Worm (Caenorhabditis elegans) whole organism, mixed stage, embryonic: ENCODE measurements around the gene ZC374.2.

ENCODE experiments used
- M03D4.4 ChIP-seq: sonication (generic microtip); optimal IDR thresholded peaks from 2 replicates; lab custom pipeline; 2017; ENCODE audit warnings: mild to moderate bottlenecking, missing genetic modification characterization, missing compliant biosample characterization
- bed-3 ChIP-seq: fragments of 200-800 bp; sonication (Bioruptor generic); optimal IDR thresholded peaks from 3 replicates; lab custom pipeline; 2018; ENCODE audit warnings: mild to moderate bottlenecking, missing genetic modification characterization, moderate library complexity, missing compliant biosample characterization
- blmp-1 ChIP-seq: fragments of 150-350 bp; optimal IDR thresholded peaks from 2 replicates; lab custom pipeline; 2014; ENCODE audit warnings: missing biosample characterization, missing genetic modification characterization
- ceh-39 ChIP-seq: fragments of 150-350 bp; optimal IDR thresholded peaks from 2 replicates; lab custom pipeline; 2014; ENCODE audit warnings: missing biosample characterization, missing genetic modification characterization
- ceh-43 ChIP-seq: fragments of 200-800 bp; sonication (Bioruptor generic); optimal IDR thresholded peaks from 2 replicates; lab custom pipeline; 2018; ENCODE audit warnings: mild to moderate bottlenecking, missing genetic modification characterization, moderate library complexity, missing compliant biosample characterization
- ceh-83 ChIP-seq: fragments of 200-800 bp; sonication (Bioruptor generic); optimal IDR thresholded peaks from 2 replicates; lab custom pipeline; 2018; ENCODE audit warnings: mild to moderate bottlenecking, missing genetic modification characterization, missing compliant biosample characterization
- ces-1 ChIP-seq: fragments of 150-350 bp; optimal IDR thresholded peaks from 2 replicates; lab custom pipeline; 2014; ENCODE audit warnings: missing biosample characterization, missing genetic modification reagents, missing genetic modification characterization
- cnd-1 ChIP-seq: fragments of 200-800 bp; sonication (Bioruptor generic); optimal IDR thresholded peaks from 2 replicates; lab custom pipeline; 2018; ENCODE audit warnings: mild to moderate bottlenecking, missing genetic modification characterization, missing compliant biosample characterization
- drap-1 ChIP-seq: fragments of 200-800 bp; sonication (Bioruptor generic); optimal IDR thresholded peaks from 3 replicates; lab custom pipeline; 2018; ENCODE audit warnings: mild to moderate bottlenecking, missing genetic modification characterization, missing compliant biosample characterization
- elt-1 ChIP-seq: sonication (generic microtip); optimal IDR thresholded peaks from 2 replicates; lab custom pipeline; 2017; ENCODE audit warnings: missing genetic modification characterization, mild to moderate bottlenecking, missing compliant biosample characterization, antibody characterized with exemption, moderate library complexity, borderline replicate concordance; ENCODE audit not compliant: insufficient read depth
- elt-3 ChIP-seq: fragments of 150-350 bp; optimal IDR thresholded peaks from 2 replicates; lab custom pipeline; 2014; ENCODE audit warnings: missing biosample characterization, missing genetic modification characterization
- flh-1 ChIP-seq: fragments of 200-800 bp; sonication (Bioruptor generic); optimal IDR thresholded peaks from 2 replicates; lab custom pipeline; 2018; ENCODE audit warnings: mild to moderate bottlenecking, missing genetic modification characterization, moderate library complexity, missing compliant biosample characterization
- ham-2 ChIP-seq: fragments of 200-800 bp; sonication (Bioruptor generic); optimal IDR thresholded peaks from 2 replicates; lab custom pipeline; 2018; ENCODE audit warnings: mild to moderate bottlenecking, missing genetic modification characterization, missing compliant biosample characterization
- hlh-1 ChIP-seq: fragments of 150-350 bp; optimal IDR thresholded peaks from 2 replicates; lab custom pipeline; 2014; ENCODE audit warnings: missing biosample characterization, missing genetic modification reagents, missing genetic modification characterization
- lin-13 ChIP-seq: fragments of 150-350 bp; optimal IDR thresholded peaks from 2 replicates; lab custom pipeline; 2014; ENCODE audit warnings: missing biosample characterization, missing genetic modification characterization
- lin-32 ChIP-seq: fragments of 200-800 bp; sonication (Bioruptor generic); optimal IDR thresholded peaks from 2 replicates; lab custom pipeline; 2018; ENCODE audit warnings: mild to moderate bottlenecking, missing genetic modification characterization, missing compliant biosample characterization
- lsy-2 ChIP-seq: fragments of 150-350 bp; optimal IDR thresholded peaks from 2 replicates; lab custom pipeline; 2014; ENCODE audit warnings: missing biosample characterization, missing genetic modification characterization
- mab-5 ChIP-seq: fragments of 150-350 bp; optimal IDR thresholded peaks from 2 replicates; lab custom pipeline; 2014; ENCODE audit warnings: missing biosample characterization, missing genetic modification characterization
- mep-1 ChIP-seq: fragments of 150-350 bp; optimal IDR thresholded peaks from 2 replicates; lab custom pipeline; 2017; ENCODE audit warnings: missing biosample characterization, missing genetic modification reagents, missing genetic modification characterization, inconsistent platforms
- mls-2 ChIP-seq: sonication (generic microtip); optimal IDR thresholded peaks from 2 replicates; lab custom pipeline; 2016; ENCODE audit warnings: mild to moderate bottlenecking, missing genetic modification characterization, moderate library complexity, missing compliant biosample characterization
- nhr-12 ChIP-seq: fragments of 150-350 bp; optimal IDR thresholded peaks from 2 replicates; lab custom pipeline; 2014; ENCODE audit warnings: missing biosample characterization, missing genetic modification characterization
- nhr-2 ChIP-seq: fragments of 150-350 bp; optimal IDR thresholded peaks from 2 replicates; lab custom pipeline; 2014; ENCODE audit warnings: missing biosample characterization, missing genetic modification characterization
- nhr-237 ChIP-seq: fragments of 150-350 bp; optimal IDR thresholded peaks from 2 replicates; lab custom pipeline; 2014; ENCODE audit warnings: missing biosample characterization, missing genetic modification characterization
- nhr-28 ChIP-seq: fragments of 150-350 bp; optimal IDR thresholded peaks from 2 replicates; lab custom pipeline; 2014; ENCODE audit warnings: missing biosample characterization, missing genetic modification characterization
- nhr-76 ChIP-seq: sonication (generic microtip); optimal IDR thresholded peaks from 2 replicates; lab custom pipeline; 2017; ENCODE audit warnings: missing biosample characterization, missing genetic modification characterization
- pha-4 ChIP-seq: fragments of 150-350 bp; optimal IDR thresholded peaks from 2 replicates; lab custom pipeline; 2018; ENCODE audit warnings: missing biosample characterization, missing genetic modification reagents, missing genetic modification characterization
- sem-2 ChIP-seq: fragments of 200-800 bp; sonication (Bioruptor generic); optimal IDR thresholded peaks from 2 replicates; lab custom pipeline; 2018; ENCODE audit warnings: mild to moderate bottlenecking, missing genetic modification characterization, missing compliant biosample characterization
- snpc-4 ChIP-seq: fragments of 150-350 bp; optimal IDR thresholded peaks from 2 replicates; lab custom pipeline; 2014; ENCODE audit warnings: missing biosample characterization, missing genetic modification characterization
- sptf-1 ChIP-seq: sonication (generic microtip); optimal IDR thresholded peaks from 2 replicates; lab custom pipeline; 2017; ENCODE audit warnings: mild to moderate bottlenecking, missing genetic modification characterization, moderate library complexity, missing compliant biosample characterization
- tbx-8 ChIP-seq: fragments of 200-800 bp; sonication (Bioruptor generic); optimal IDR thresholded peaks from 2 replicates; lab custom pipeline; 2018; ENCODE audit warnings: mild to moderate bottlenecking, missing genetic modification characterization, moderate library complexity, missing compliant biosample characterization
- unc-120 ChIP-seq: sonication (generic microtip); optimal IDR thresholded peaks from 2 replicates; lab custom pipeline; 2017; ENCODE audit warnings: missing genetic modification characterization, missing compliant biosample characterization; ENCODE audit not compliant: poor library complexity, severe bottlenecking
- unc-39 ChIP-seq: fragments of 150-350 bp; optimal IDR thresholded peaks from 2 replicates; lab custom pipeline; 2014; ENCODE audit warnings: missing biosample characterization, missing genetic modification characterization
- unc-62 ChIP-seq: fragments of 150-350 bp; optimal IDR thresholded peaks from 2 replicates; lab custom pipeline; 2014; ENCODE audit warnings: missing biosample characterization, missing genetic modification reagents, missing genetic modification characterization
- zip-8 ChIP-seq: fragments of 150-350 bp; optimal IDR thresholded peaks from 2 replicates; lab custom pipeline; 2014; ENCODE audit warnings: missing biosample characterization, missing genetic modification characterization
- ztf-11 ChIP-seq: fragments of 150-350 bp; optimal IDR thresholded peaks from 2 replicates; lab custom pipeline; 2014; ENCODE audit warnings: missing biosample characterization, missing genetic modification characterization

Gene ZC374.2

ce11 chrX:10076334-10076733, 29.1 kb upstream of the ZC374.2 start:
- TF ChIP-seq mab-5 (tag; lab: Kevin White, UChicago), result no peak
- no peak for TF ChIP-seq drap-1 (GFP tag; lab: Kevin White, UChicago)
- no peak for TF ChIP-seq elt-1 (tag; lab: Kevin White, UChicago)
- no peak for TF ChIP-seq sptf-1 (tag; lab: Kevin White, UChicago)
- TF ChIP-seq elt-3 (tag; lab: Kevin White, UChicago), result no peak
- no peak for TF ChIP-seq bed-3 (GFP tag; lab: Kevin White, UChicago)
- TF ChIP-seq nhr-12, result no peak
- TF ChIP-seq ceh-83 (GFP tag; lab: Kevin White, UChicago), result no peak
- no peak for TF ChIP-seq zip-8
- TF ChIP-seq hlh-1 (tag; lab: Kevin White, UChicago), result no peak
- TF ChIP-seq ceh-43 (GFP tag; lab: Kevin White, UChicago), result no peak
- TF ChIP-seq sem-2 (GFP tag; lab: Kevin White, UChicago), result no peak
- no peak for TF ChIP-seq nhr-237 (tag; lab: Kevin White, UChicago)
- no peak for TF ChIP-seq unc-120 (tag; lab: Kevin White, UChicago)
- no peak for TF ChIP-seq ces-1 (GFP tag; lab: Kevin White, UChicago)
- no peak for TF ChIP-seq cnd-1

ce11 chrX:10074988-10075387, 27.8 kb upstream of the ZC374.2 start, which contains the start of gene dao-4:
Gene dao-4, plus strand, starts transcription at chrX:10075288.
- TF ChIP-seq unc-120 (tag; lab: Kevin White, UChicago) (no peak), ceh-39 (tag; lab: Kevin White, UChicago) (no peak), ztf-11 (tag; lab: Kevin White, UChicago) (no peak), tbx-8 (GFP tag; lab: Kevin White, UChicago) (no peak), nhr-76 (tag; lab: Kevin White, UChicago) (no peak), unc-62 (GFP tag; lab: Kevin White, UChicago) (no peak), lin-13 (tag; lab: Kevin White, UChicago) (no peak), elt-1 (tag; lab: Kevin White, UChicago) (no peak), ceh-83 (GFP tag; lab: Kevin White, UChicago) (no peak), lin-32 (GFP tag; lab: Kevin White, UChicago) (no peak), nhr-2 (no peak)

- TF ChIP-seq blmp-1 (tag; lab: Kevin White, UChicago) (no peak), nhr-28 (no peak), ham-2 (GFP tag; lab: Kevin White, UChicago) (no peak), elt-3 (tag; lab: Kevin White, UChicago) (no peak), ceh-43 (GFP tag; lab: Kevin White, UChicago) (no peak), zip-8 (no peak), cnd-1 (no peak), unc-120 (tag; lab: Kevin White, UChicago) (no peak), mep-1 (no peak), lsy-2 (tag; lab: Kevin White, UChicago) (no peak), bed-3 (GFP tag; lab: Kevin White, UChicago) (no peak), elt-1 (tag; lab: Kevin White, UChicago) (no peak), unc-39 (tag; lab: Kevin White, UChicago) (no peak), mab-5 (tag; lab: Kevin White, UChicago) (no peak), tbx-8 (GFP tag; lab: Kevin White, UChicago) (no peak), drap-1 (GFP tag; lab: Kevin White, UChicago) (no peak), nhr-12 (no peak), M03D4.4 (tag; lab: Kevin White, UChicago) (no peak), mls-2 (tag; lab: Kevin White, UChicago) (no peak), pha-4 (tag; lab: Kevin White, UChicago) (no peak)
These were observed 27.0 kb upstream of the ZC374.2 start, which contains the start of gene ZC373.5 for ce11 chrX:10074233-10074632. Gene ZC373.5, minus strand, starts transcription at chrX:10074391.

ce11 chrX:10069692-10070091, 22.5 kb upstream of the ZC374.2 start, which contains the start of gene mlck-1:
Gene mlck-1, minus strand, starts transcription at chrX:10069792.
- TF ChIP-seq lin-13 (tag; lab: Kevin White, UChicago) (no peak), nhr-76 (tag; lab: Kevin White, UChicago) (no peak), bed-3 (GFP tag; lab: Kevin White, UChicago) (no peak), sem-2 (GFP tag; lab: Kevin White, UChicago) (no peak), lin-32 (GFP tag; lab: Kevin White, UChicago) (no peak), drap-1 (GFP tag; lab: Kevin White, UChicago) (no peak), ztf-11 (tag; lab: Kevin White, UChicago) (no peak), nhr-28 (no peak), hlh-1 (tag; lab: Kevin White, UChicago) (no peak), lsy-2 (tag; lab: Kevin White, UChicago) (no peak), blmp-1 (tag; lab: Kevin White, UChicago) (no peak), ces-1 (GFP tag; lab: Kevin White, UChicago) (no peak), ceh-39 (tag; lab: Kevin White, UChicago) (no peak), snpc-4 (tag; lab: Kevin White, UChicago) (no peak), zip-8 (no peak), nhr-237 (tag; lab: Kevin White, UChicago) (no peak), unc-62 (GFP tag; lab: Kevin White, UChicago) (no peak), flh-1 (GFP tag; lab: Kevin White, UChicago) (no peak), elt-1 (tag; lab: Kevin White, UChicago) (no peak), nhr-2 (no peak)
